Fruit fly (Drosophila melanogaster) whole organism, wandering third instar larva: ENCODE measurements around the gene Ttc19.
A peak's percentile ranks its signal among the peaks of the same experiment; 100 is the strongest.

Source experiments
- Abd-B ChIP-seq: fragments of >200 bp; optimal IDR thresholded peaks from 2 replicates; lab custom pipeline; 2017; ENCODE audit warnings: missing biosample characterization, missing genetic modification characterization
- CG32264 ChIP-seq: fragments of 200-800 bp; sonication (Bioruptor generic); optimal IDR thresholded peaks from 2 replicates; lab custom pipeline; 2016; ENCODE audit warnings: missing biosample characterization, missing genetic modification characterization
- CG9705 ChIP-seq: fragments of 200-800 bp; sonication (Bioruptor generic); optimal IDR thresholded peaks from 2 replicates; lab custom pipeline; 2018; ENCODE audit warnings: missing biosample characterization, mild to moderate bottlenecking, missing genetic modification characterization
- CrebA ChIP-seq: fragments of 200-800 bp; sonication (Bioruptor generic); optimal IDR thresholded peaks from 2 replicates; lab custom pipeline; 2016; ENCODE audit warnings: missing biosample characterization, mild to moderate bottlenecking, missing genetic modification characterization, borderline replicate concordance
- Dfd ChIP-seq: fragments of >200 bp; optimal IDR thresholded peaks from 2 replicates; lab custom pipeline; 2017; ENCODE audit warnings: missing biosample characterization, missing genetic modification characterization
- Dif ChIP-seq: fragments of 200-275, 200-300 bp; sonication (Bioruptor generic); optimal IDR thresholded peaks from 2 replicates; lab custom pipeline; 2018; ENCODE audit warnings: missing biosample characterization, missing genetic modification characterization; ENCODE audit not compliant: partially characterized antibody
- GATAd ChIP-seq: sonication (Bioruptor generic); optimal IDR thresholded peaks from 2 replicates; lab custom pipeline; 2016; ENCODE audit warnings: missing biosample characterization, missing genetic modification characterization
- HLH106 ChIP-seq: fragments of 200-800 bp; optimal IDR thresholded peaks from 3 replicates; lab custom pipeline; 2019; ENCODE audit warnings: missing biosample characterization, mild to moderate bottlenecking, missing genetic modification characterization, moderate library complexity
- Hnf4 ChIP-seq: fragments of 200-800 bp; sonication (Bioruptor generic); optimal IDR thresholded peaks from 2 replicates; lab custom pipeline; 2016; ENCODE audit warnings: missing biosample characterization, mild to moderate bottlenecking, missing genetic modification characterization
- Hr78 ChIP-seq: fragments of >200 bp; optimal IDR thresholded peaks from 2 replicates; lab custom pipeline; 2017; ENCODE audit warnings: missing biosample characterization, missing genetic modification characterization
- Hr83 ChIP-seq: fragments of 200-300 bp; sonication (Bioruptor generic); optimal IDR thresholded peaks from 2 replicates; lab custom pipeline; 2016; ENCODE audit warnings: missing biosample characterization, mild to moderate bottlenecking, missing genetic modification characterization, moderate library complexity; ENCODE audit not compliant: poor library complexity, severe bottlenecking
- Jra ChIP-seq: sonication (Bioruptor generic); optimal IDR thresholded peaks from 2 replicates; lab custom pipeline; 2016; ENCODE audit warnings: missing biosample characterization, missing genetic modification characterization
- Mio ChIP-seq: sonication (Bioruptor generic); optimal IDR thresholded peaks from 2 replicates; lab custom pipeline; 2016; ENCODE audit warnings: missing biosample characterization, missing genetic modification characterization
- N ChIP-seq: fragments of >200 bp; optimal IDR thresholded peaks from 2 replicates; lab custom pipeline; 2018; ENCODE audit warnings: missing biosample characterization, missing external identifiers, missing genetic modification characterization
- OdsH ChIP-seq: fragments of 200-800 bp; sonication (Bioruptor generic); optimal IDR thresholded peaks from 2 replicates; lab custom pipeline; 2016; ENCODE audit warnings: missing biosample characterization, mild to moderate bottlenecking, missing genetic modification characterization
- Rel ChIP-seq, 2 experiments: fragments of 200-800 bp; sonication (Bioruptor generic) in 1 of 2; optimal IDR thresholded peaks; 2 replicates in 1 of 2; 3 replicates in 1 of 2; lab custom pipeline; 2016 to 2019; ENCODE audit warnings: mild to moderate bottlenecking in 2 of 2, missing biosample characterization in 2 of 2, missing genetic modification characterization in 2 of 2, moderate library complexity in 1 of 2
- Sp1 ChIP-seq: fragments of 200-800 bp; sonication (Bioruptor generic); optimal IDR thresholded peaks from 3 replicates; lab custom pipeline; 2019; ENCODE audit warnings: missing biosample characterization, mild to moderate bottlenecking, missing genetic modification characterization, moderate library complexity
- Vsx2 ChIP-seq: fragments of 200-300, 225-300 bp; sonication (Bioruptor generic); optimal IDR thresholded peaks from 2 replicates; lab custom pipeline; 2018; ENCODE audit warnings: missing biosample characterization, missing genetic modification characterization; ENCODE audit not compliant: partially characterized antibody
- br ChIP-seq: fragments of 200-800 bp; sonication (Bioruptor generic); optimal IDR thresholded peaks from 2 replicates; lab custom pipeline; 2016; ENCODE audit warnings: missing biosample characterization, missing genetic modification characterization
- brk ChIP-seq: fragments of 200-800 bp; sonication (Bioruptor generic); optimal IDR thresholded peaks from 2 replicates; lab custom pipeline; 2016; ENCODE audit warnings: missing biosample characterization, mild to moderate bottlenecking, missing genetic modification characterization
- dl ChIP-seq, 2 experiments: fragments of 175-275, 200-275 bp in 1 of 2; fragments of 200-275 bp in 1 of 2; sonication (Bioruptor generic); optimal IDR thresholded peaks; lab custom pipeline; 2018; ENCODE audit warnings: mild to moderate bottlenecking in 2 of 2, missing biosample characterization in 2 of 2, missing genetic modification characterization in 2 of 2, moderate library complexity in 2 of 2; ENCODE audit not compliant: partially characterized antibody in 2 of 2, insufficient read depth in 1 of 2
- dmrt93B ChIP-seq: fragments of 200-800 bp; sonication (Bioruptor generic); optimal IDR thresholded peaks from 2 replicates; lab custom pipeline; 2018; ENCODE audit warnings: missing biosample characterization, mild to moderate bottlenecking, missing genetic modification characterization
- ey ChIP-seq: fragments of 200-800 bp; sonication (Bioruptor generic); optimal IDR thresholded peaks from 2 replicates; lab custom pipeline; 2016; ENCODE audit warnings: missing biosample characterization, missing genetic modification characterization
- foxo ChIP-seq, 2 experiments: fragments of 200-800 bp; sonication (Bioruptor generic); optimal IDR thresholded peaks; 2 replicates in 1 of 2; 3 replicates in 1 of 2; lab custom pipeline; 2016 to 2017; ENCODE audit warnings: missing biosample characterization in 2 of 2, missing genetic modification characterization in 2 of 2
- fru ChIP-seq: fragments of 200-800 bp; sonication (Bioruptor generic); optimal IDR thresholded peaks from 3 replicates; lab custom pipeline; 2016; ENCODE audit warnings: missing biosample characterization, mild to moderate bottlenecking, missing genetic modification characterization
- h ChIP-seq: fragments of 200-800 bp; sonication (Bioruptor generic); optimal IDR thresholded peaks from 3 replicates; lab custom pipeline; 2016; ENCODE audit warnings: missing biosample characterization, mild to moderate bottlenecking, missing genetic modification characterization
- jim ChIP-seq: fragments of 175-275, 200-325 bp; sonication (Bioruptor generic); optimal IDR thresholded peaks from 2 replicates; lab custom pipeline; 2016; ENCODE audit warnings: missing biosample characterization, mild to moderate bottlenecking, missing genetic modification characterization
- lola ChIP-seq: fragments of >200 bp; optimal IDR thresholded peaks from 2 replicates; lab custom pipeline; 2017; ENCODE audit warnings: missing biosample characterization, missing genetic modification characterization
- pan ChIP-seq: fragments of >200 bp; optimal IDR thresholded peaks from 2 replicates; lab custom pipeline; 2017
- psq ChIP-seq: fragments of 200-800 bp; sonication (Bioruptor generic); optimal IDR thresholded peaks from 3 replicates; lab custom pipeline; 2017; ENCODE audit warnings: missing biosample characterization, mild to moderate bottlenecking, missing genetic modification characterization, moderate library complexity
- rgr ChIP-seq: fragments of 200-800 bp; sonication (Bioruptor generic); optimal IDR thresholded peaks from 3 replicates; lab custom pipeline; 2016; ENCODE audit warnings: missing biosample characterization, mild to moderate bottlenecking, missing genetic modification characterization
- sage ChIP-seq: fragments of 200-800 bp; sonication (Bioruptor generic); optimal IDR thresholded peaks from 2 replicates; lab custom pipeline; 2016; ENCODE audit warnings: missing biosample characterization, mild to moderate bottlenecking, missing genetic modification characterization
- sv ChIP-seq: fragments of 200-800 bp; sonication (Bioruptor generic); optimal IDR thresholded peaks from 3 replicates; lab custom pipeline; 2016; ENCODE audit warnings: missing biosample characterization, missing genetic modification characterization
- tai ChIP-seq: sonication (Bioruptor generic); optimal IDR thresholded peaks from 2 replicates; lab custom pipeline; 2016; ENCODE audit warnings: missing biosample characterization, missing genetic modification characterization
- usp ChIP-seq: fragments of >200 bp; optimal IDR thresholded peaks from 2 replicates; lab custom pipeline; 2017; ENCODE audit warnings: missing biosample characterization, missing genetic modification characterization
- woc ChIP-seq: sonication (Bioruptor generic); optimal IDR thresholded peaks from 2 replicates; lab custom pipeline; 2016; ENCODE audit warnings: missing biosample characterization, mild to moderate bottlenecking, missing genetic modification characterization

The Ttc19 gene

dm6 chr2L:19014032-19014880, 30.7 kb downstream of the Ttc19 start:
- no peak for TF ChIP-seq tai (GFP tag; lab: Kevin White, UChicago)
- TF ChIP-seq Rel (GFP tag; optimal IDR thresholded peaks at IDR 0.05; lab: Kevin White, UChicago): no peak
- TF ChIP-seq Rel (tag; optimal IDR thresholded peaks at IDR 0.05; lab: Kevin White, UChicago): no peak
- TF ChIP-seq Dif: no peak
- peak; percentile 14 for TF ChIP-seq rgr
- TF ChIP-seq Hnf4 (GFP tag; lab: Kevin White, UChicago): no peak
- no peak for TF ChIP-seq jim (GFP tag; lab: Kevin White, UChicago)
- peak; percentile 27 for TF ChIP-seq OdsH (GFP tag; lab: Kevin White, UChicago)
- peak in 1 of 2 experiments; percentile 40 for TF ChIP-seq foxo (GFP tag; optimal IDR thresholded peaks at IDR 0.05; lab: Kevin White, UChicago)
- no peak for TF ChIP-seq Mio (GFP tag; lab: Kevin White, UChicago)
- peak; percentile 10 for TF ChIP-seq psq
- TF ChIP-seq Jra (GFP tag; lab: Kevin White, UChicago): no peak
- no peak for TF ChIP-seq Abd-B
- peak; percentile 39 for TF ChIP-seq dmrt93B (GFP tag; lab: Kevin White, UChicago)
- TF ChIP-seq woc (GFP tag; lab: Kevin White, UChicago): no peak
- no peak for TF ChIP-seq ey (GFP tag; lab: Kevin White, UChicago)
- TF ChIP-seq Vsx2 (GFP tag; lab: Kevin White, UChicago): no peak
- peak; percentile 35 for TF ChIP-seq h
- no peak for TF ChIP-seq CrebA
- TF ChIP-seq CG9705 (GFP tag; lab: Kevin White, UChicago): peak; percentile 2
- TF ChIP-seq sage (GFP tag; lab: Kevin White, UChicago): no peak
- TF ChIP-seq N: no peak
- no peak for TF ChIP-seq lola (GFP tag; lab: Kevin White, UChicago)
- TF ChIP-seq sv: peak; percentile 38
- peak; percentile 61 for TF ChIP-seq HLH106 (tag; lab: Kevin White, UChicago)
- peak; percentile 3 for TF ChIP-seq br (GFP tag; lab: Kevin White, UChicago)
- no peak for TF ChIP-seq dl (GFP tag; optimal IDR thresholded peaks at IDR 0.05; lab: Kevin White, UChicago; ENCODE audit: insufficient read depth in 1 of 2, partially characterized antibody in 2 of 2)
- TF ChIP-seq Hr78 (GFP tag; lab: Kevin White, UChicago): no peak
- no peak for TF ChIP-seq GATAd (GFP tag; lab: Kevin White, UChicago)
- TF ChIP-seq pan (lab: Kevin White, UChicago): no peak
- no peak for TF ChIP-seq usp (GFP tag; lab: Kevin White, UChicago)
- peak; percentile 67 for TF ChIP-seq Sp1 (GFP tag; lab: Kevin White, UChicago)
- no peak for TF ChIP-seq Dfd (GFP tag; lab: Kevin White, UChicago)
- TF ChIP-seq CG32264 (GFP tag; lab: Kevin White, UChicago): no peak
- peak; percentile 28 for TF ChIP-seq fru (GFP tag; lab: Kevin White, UChicago)
- TF ChIP-seq brk (GFP tag; lab: Kevin White, UChicago): no peak
- no peak for TF ChIP-seq Hr83

- no peak for TF ChIP-seq br (GFP tag; lab: Kevin White, UChicago)
- TF ChIP-seq sage (GFP tag; lab: Kevin White, UChicago): no peak
- no peak for TF ChIP-seq Vsx2 (GFP tag; lab: Kevin White, UChicago)
- TF ChIP-seq ey (GFP tag; lab: Kevin White, UChicago): no peak
- TF ChIP-seq Hr83: no peak
- TF ChIP-seq CG32264 (GFP tag; lab: Kevin White, UChicago): no peak
- no peak for TF ChIP-seq dl (GFP tag; optimal IDR thresholded peaks at IDR 0.05; lab: Kevin White, UChicago; ENCODE audit: insufficient read depth in 1 of 2, partially characterized antibody in 2 of 2)
- TF ChIP-seq CrebA: no peak
- TF ChIP-seq sv: no peak
- no peak for TF ChIP-seq Dfd (GFP tag; lab: Kevin White, UChicago)
- no peak for TF ChIP-seq Mio (GFP tag; lab: Kevin White, UChicago)
- TF ChIP-seq Hr78 (GFP tag; lab: Kevin White, UChicago): no peak
- no peak for TF ChIP-seq OdsH (GFP tag; lab: Kevin White, UChicago)
- no peak for TF ChIP-seq Hnf4 (GFP tag; lab: Kevin White, UChicago)
- TF ChIP-seq lola (GFP tag; lab: Kevin White, UChicago): no peak
- no peak for TF ChIP-seq fru (GFP tag; lab: Kevin White, UChicago)
- TF ChIP-seq CG9705 (GFP tag; lab: Kevin White, UChicago): no peak
- TF ChIP-seq woc (GFP tag; lab: Kevin White, UChicago): no peak
Measured at dm6 chr2L:19012776-19013328, 32.1 kb downstream of the Ttc19 start.
